Worm (Caenorhabditis elegans) whole organism, midembryonic: Measurements from ENCODE around the gene srj-42.

ENCODE experiments used
- T22C8.4 ChIP-seq: fragments of 200-800 bp; sonication (Bioruptor generic); IDR thresholded peaks from 2 replicates; pipeline ENCODE4 v1.3.6; 2022; ENCODE audit warnings: missing genetic modification characterization, missing compliant biosample characterization
- flt-1 ChIP-seq: fragments of 200-800 bp; sonication (Bioruptor generic); IDR thresholded peaks from 2 replicates; pipeline ENCODE4 v1.3.6; 2022; ENCODE audit warnings: missing genetic modification characterization, missing compliant biosample characterization
- klf-2 ChIP-seq: fragments of 200-800 bp; sonication (Bioruptor generic); conservative IDR thresholded peaks from 2 replicates; pipeline ENCODE4 v1.3.6; 2022; ENCODE audit warnings: missing genetic modification reagents, missing genetic modification characterization, missing compliant biosample characterization
- ztf-29 ChIP-seq: fragments of 200-800 bp; sonication (Bioruptor generic); IDR thresholded peaks from 2 replicates; pipeline ENCODE4 v1.3.6; 2022; ENCODE audit warnings: missing genetic modification reagents, missing genetic modification characterization, missing compliant biosample characterization

DNA sequence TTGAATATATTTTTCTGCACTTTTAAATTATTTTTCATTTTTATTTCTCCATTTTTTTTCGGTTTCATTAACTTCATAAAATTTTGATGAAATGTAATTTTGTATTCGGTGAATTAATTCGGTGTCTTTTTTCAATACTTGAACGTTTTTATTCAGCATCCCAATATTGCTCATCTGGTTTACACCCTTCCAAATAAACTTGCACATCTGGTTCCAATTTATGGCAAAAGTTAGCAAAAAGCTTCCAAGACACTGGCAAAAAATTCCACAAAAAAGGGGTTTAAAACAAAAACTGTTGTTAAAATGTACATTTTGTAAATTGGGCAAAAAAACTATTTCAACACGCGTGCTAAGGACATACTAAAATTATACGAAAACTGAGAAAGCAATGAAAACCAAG, 28.2 kb upstream of the srj-42 start:
- TF ChIP-seq flt-1 (GFP tag; lab: Robert Waterston, UW) (no peak), T22C8.4 (GFP tag; lab: Robert Waterston, UW) (no peak), klf-2 (GFP tag; lab: Robert Waterston, UW) (no peak), ztf-29 (no peak)
